Worm (Caenorhabditis elegans) whole organism, midembryonic: ENCODE results near the gene B0457.6.

Source experiments
- T22C8.4 ChIP-seq: fragments of 200-800 bp; sonication (Bioruptor generic); IDR thresholded peaks from 2 replicates; pipeline ENCODE4 v1.3.6; 2022; ENCODE audit warnings: missing genetic modification characterization, missing compliant biosample characterization
- cog-1 ChIP-seq: sonication (generic microtip); optimal IDR thresholded peaks from 2 replicates; lab custom pipeline; 2016; ENCODE audit warnings: missing genetic modification characterization, missing compliant biosample characterization
- flt-1 ChIP-seq: fragments of 200-800 bp; sonication (Bioruptor generic); IDR thresholded peaks from 2 replicates; pipeline ENCODE4 v1.3.6; 2022; ENCODE audit warnings: missing genetic modification characterization, missing compliant biosample characterization
- klf-2 ChIP-seq: fragments of 200-800 bp; sonication (Bioruptor generic); conservative IDR thresholded peaks from 2 replicates; pipeline ENCODE4 v1.3.6; 2022; ENCODE audit warnings: missing genetic modification reagents, missing genetic modification characterization, missing compliant biosample characterization
- med-1 ChIP-seq: sonication (generic microtip); optimal IDR thresholded peaks from 2 replicates; lab custom pipeline; 2017; ENCODE audit warnings: missing genetic modification characterization, mild to moderate bottlenecking, missing compliant biosample characterization, antibody characterized with exemption, missing genetic modification reagents; ENCODE audit not compliant: insufficient read depth
- ref-1 ChIP-seq: fragments of 200-800 bp; sonication (Bioruptor generic); conservative IDR thresholded peaks from 2 replicates; pipeline ENCODE4 v1.3.6; 2022; ENCODE audit warnings: missing genetic modification reagents, missing genetic modification characterization, missing compliant biosample characterization
- tab-1 ChIP-seq: fragments of 200-800 bp; sonication (Bioruptor generic); IDR thresholded peaks from 2 replicates; pipeline ENCODE4 v1.3.6; 2022; ENCODE audit warnings: missing genetic modification characterization, missing compliant biosample characterization
- ztf-23 ChIP-seq: fragments of 200-800 bp; sonication (Bioruptor generic); IDR thresholded peaks from 2 replicates; pipeline ENCODE4 v1.3.6; 2022; ENCODE audit warnings: missing genetic modification reagents, missing genetic modification characterization, missing compliant biosample characterization
- ztf-29 ChIP-seq: fragments of 200-800 bp; sonication (Bioruptor generic); IDR thresholded peaks from 2 replicates; pipeline ENCODE4 v1.3.6; 2022; ENCODE audit warnings: missing genetic modification reagents, missing genetic modification characterization, missing compliant biosample characterization

The B0457.6 gene

ce11 chrII:8922140-8922539 is at the start of gene B0457.6:
B0457.6 (plus strand) TSS chrII:8922423.
- TF ChIP-seq flt-1 (GFP tag; lab: Robert Waterston, UW), result no peak
- no peak for TF ChIP-seq med-1 (GFP tag; lab: Kevin White, UChicago)
- TF ChIP-seq T22C8.4, result no peak
- TF ChIP-seq cog-1 (tag; lab: Kevin White, UChicago), result no peak

ce11 chrII:8873842-8874241 is 48.4 kb upstream of the B0457.6 start, which contains the start of gene T07D4.2:
T07D4.2 (minus strand) TSS chrII:8873942.
- TF ChIP-seq T22C8.4 (no peak), tab-1 (no peak), cog-1 (tag; lab: Kevin White, UChicago) (no peak), med-1 (GFP tag; lab: Kevin White, UChicago) (no peak), ref-1 (GFP tag; lab: Robert Waterston, UW) (no peak), ztf-23 (GFP tag; lab: Robert Waterston, UW) (no peak), klf-2 (GFP tag; lab: Robert Waterston, UW) (no peak), flt-1 (GFP tag; lab: Robert Waterston, UW) (no peak), ztf-29 (GFP tag; lab: Robert Waterston, UW) (no peak)

- TF ChIP-seq cog-1 (tag; lab: Kevin White, UChicago) (no peak), T22C8.4 (0 out of 2 replicates have a peak, but pooled peaks have one; percentile 5)
Measured at ce11 chrII:8877032-8877985, 44.9 kb upstream of the B0457.6 start.

DNA sequence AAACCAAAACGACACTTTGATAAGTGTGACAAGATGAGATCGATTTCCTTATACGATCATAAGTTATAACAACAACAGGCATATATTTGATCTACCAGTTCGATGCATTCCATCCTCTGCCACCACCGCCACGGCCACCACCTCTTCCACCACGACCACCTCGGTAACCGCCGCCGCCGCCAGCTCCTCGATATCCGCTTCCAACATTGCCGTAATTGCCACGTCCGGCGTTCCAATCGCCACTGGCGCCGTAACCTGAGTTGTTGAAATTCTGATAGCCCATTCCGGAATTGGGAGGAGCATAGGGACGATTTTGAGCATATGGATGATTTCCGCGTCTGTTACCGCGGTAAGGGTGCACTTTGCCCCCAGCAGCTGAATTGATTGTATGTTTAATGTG is 43.7 kb upstream of the B0457.6 start:
- TF ChIP-seq tab-1 (no peak), ztf-29 (GFP tag; lab: Robert Waterston, UW) (no peak), med-1 (GFP tag; lab: Kevin White, UChicago) (no peak), cog-1 (tag; lab: Kevin White, UChicago) (no peak), flt-1 (GFP tag; lab: Robert Waterston, UW) (no peak), ztf-23 (GFP tag; lab: Robert Waterston, UW) (no peak), klf-2 (GFP tag; lab: Robert Waterston, UW) (no peak), T22C8.4 (no peak), ref-1 (GFP tag; lab: Robert Waterston, UW) (no peak)

ce11 chrII:8883559-8883958 is 38.7 kb upstream of the B0457.6 start, which contains the start of gene rha-1:
rha-1 (minus strand) TSS chrII:8883659.
- TF ChIP-seq ztf-29 (GFP tag; lab: Robert Waterston, UW) (no peak), ztf-23 (GFP tag; lab: Robert Waterston, UW) (no peak), T22C8.4 (no peak), med-1 (GFP tag; lab: Kevin White, UChicago) (no peak)

- TF ChIP-seq tab-1 (no peak), cog-1 (tag; lab: Kevin White, UChicago) (no peak), ref-1 (GFP tag; lab: Robert Waterston, UW) (no peak), klf-2 (GFP tag; lab: Robert Waterston, UW) (no peak), flt-1 (GFP tag; lab: Robert Waterston, UW) (no peak), ztf-29 (GFP tag; lab: Robert Waterston, UW) (no peak), T22C8.4 (no peak), med-1 (GFP tag; lab: Kevin White, UChicago) (no peak), ztf-23 (GFP tag; lab: Robert Waterston, UW) (no peak)
Measured at ce11 chrII:8884262-8884949, 37.8 kb upstream of the B0457.6 start, which contains the start of the genes T07D4.5 and ddx-19. T07D4.5 (minus strand) TSS chrII:8884332. ddx-19 (plus strand) TSS chrII:8884899.

- TF ChIP-seq ref-1 (GFP tag; lab: Robert Waterston, UW) (no peak), med-1 (GFP tag; lab: Kevin White, UChicago) (no peak), T22C8.4 (no peak), tab-1 (no peak), klf-2 (GFP tag; lab: Robert Waterston, UW) (no peak), flt-1 (GFP tag; lab: Robert Waterston, UW) (no peak), cog-1 (tag; lab: Kevin White, UChicago) (no peak), ztf-23 (GFP tag; lab: Robert Waterston, UW) (no peak), ztf-29 (GFP tag; lab: Robert Waterston, UW) (no peak)
Measured at ce11 chrII:8889589-8889988, 32.6 kb upstream of the B0457.6 start.

- TF ChIP-seq med-1 (GFP tag; lab: Kevin White, UChicago), result no peak
- no peak for TF ChIP-seq T22C8.4
- no peak for TF ChIP-seq ztf-29 (GFP tag; lab: Robert Waterston, UW)
- no peak for TF ChIP-seq ref-1 (GFP tag; lab: Robert Waterston, UW)
- no peak for TF ChIP-seq cog-1 (tag; lab: Kevin White, UChicago)
- TF ChIP-seq klf-2 (GFP tag; lab: Robert Waterston, UW), result no peak
- no peak for TF ChIP-seq ztf-23 (GFP tag; lab: Robert Waterston, UW)
- no peak for TF ChIP-seq flt-1 (GFP tag; lab: Robert Waterston, UW)
- TF ChIP-seq tab-1, result no peak
Measured at ce11 chrII:8890017-8890416, 32.2 kb upstream of the B0457.6 start.

DNA sequence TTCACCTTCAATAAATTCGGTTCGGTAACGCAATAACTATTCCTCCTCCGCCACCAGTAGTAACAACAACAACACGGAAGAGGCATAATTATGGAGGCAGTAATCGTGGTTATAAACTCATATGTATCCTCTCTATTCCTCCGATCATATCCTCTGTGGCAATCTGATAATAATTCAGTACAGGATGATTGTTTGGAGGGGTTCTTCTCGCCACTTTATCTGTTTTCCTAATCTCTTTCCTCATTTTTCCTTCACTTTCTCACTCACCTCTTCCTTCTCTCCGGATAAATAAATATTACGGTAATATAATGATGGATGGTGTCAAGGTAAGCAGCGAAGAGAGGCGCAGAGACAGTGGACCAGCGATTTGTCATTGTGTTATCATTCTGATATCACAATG is 31.7 kb upstream of the B0457.6 start:
- TF ChIP-seq med-1 (GFP tag; lab: Kevin White, UChicago) (no peak), tab-1 (no peak), flt-1 (GFP tag; lab: Robert Waterston, UW) (no peak)
